Fruit fly (Drosophila melanogaster) whole organism, embryonic: ENCODE results near the gene Pcmt.

Experiments
- CG10366 ChIP-seq: fragments of 200-800 bp; sonication (Bioruptor generic); IDR thresholded peaks from 2 replicates; pipeline ENCODE4 v1.3.6; 2022; ENCODE audit warnings: missing biosample characterization, missing genetic modification characterization
- CG11560 ChIP-seq: fragments of 200-800 bp; sonication (Bioruptor generic); IDR thresholded peaks from 3 replicates; pipeline ENCODE4 v1.3.6; 2022; ENCODE audit warnings: missing biosample characterization, missing genetic modification characterization
- CG12104 ChIP-seq: fragments of 200-800 bp; sonication (Bioruptor generic); optimal IDR thresholded peaks from 3 replicates; lab custom pipeline; 2016; ENCODE audit warnings: missing biosample characterization, missing genetic modification characterization
- CG12391 ChIP-seq: fragments of 200-800 bp; sonication (Bioruptor generic); optimal IDR thresholded peaks from 3 replicates; lab custom pipeline; 2018; ENCODE audit warnings: missing biosample characterization, mild to moderate bottlenecking, missing genetic modification characterization, moderate library complexity
- CG14710 ChIP-seq: fragments of 200-800 bp; sonication (Bioruptor generic); optimal IDR thresholded peaks from 3 replicates; lab custom pipeline; 2019; ENCODE audit warnings: missing biosample characterization, mild to moderate bottlenecking, missing genetic modification characterization, moderate library complexity
- CG16815 ChIP-seq: fragments of 200-800 bp; sonication (Bioruptor generic); optimal IDR thresholded peaks from 3 replicates; lab custom pipeline; 2017; ENCODE audit warnings: missing biosample characterization, mild to moderate bottlenecking, missing genetic modification characterization
- CG18262 ChIP-seq: fragments of 200-800 bp; optimal IDR thresholded peaks from 3 replicates; lab custom pipeline; 2019; ENCODE audit warnings: missing biosample characterization, mild to moderate bottlenecking, missing genetic modification characterization, moderate library complexity
- CG2120 ChIP-seq: fragments of 200-800 bp; sonication (Bioruptor generic); optimal IDR thresholded peaks from 3 replicates; lab custom pipeline; 2016; ENCODE audit warnings: missing biosample characterization, missing genetic modification characterization
- CG30431 ChIP-seq: fragments of 200-800 bp; sonication (Bioruptor generic); optimal IDR thresholded peaks from 2 replicates; lab custom pipeline; 2017; ENCODE audit warnings: missing biosample characterization, missing genetic modification characterization
- CG3065 ChIP-seq: fragments of 200-800 bp; sonication (Bioruptor generic); optimal IDR thresholded peaks from 2 replicates; lab custom pipeline; 2016; ENCODE audit warnings: missing biosample characterization, missing genetic modification characterization
- CG31441 ChIP-seq: fragments of 200-800 bp; sonication (Bioruptor generic); IDR thresholded peaks from 2 replicates; pipeline ENCODE4 v1.3.6; 2022; ENCODE audit warnings: missing biosample characterization, missing genetic modification characterization
- CG4282 ChIP-seq: fragments of 200-800 bp; sonication (Bioruptor generic); optimal IDR thresholded peaks from 2 replicates; lab custom pipeline; 2016; ENCODE audit warnings: missing biosample characterization, missing genetic modification characterization
- CG6683 ChIP-seq: fragments of 200-800 bp; sonication (Bioruptor generic); optimal IDR thresholded peaks from 2 replicates; lab custom pipeline; 2017; ENCODE audit warnings: missing biosample characterization, mild to moderate bottlenecking, missing genetic modification characterization, missing genetic modification reagents
- CG7271 ChIP-seq: fragments of 200-800 bp; sonication (Bioruptor generic); optimal IDR thresholded peaks from 2 replicates; lab custom pipeline; 2018; ENCODE audit warnings: missing biosample characterization, mild to moderate bottlenecking, missing genetic modification characterization, moderate library complexity
- CG7786 ChIP-seq: fragments of 200-800 bp; sonication (Bioruptor generic); optimal IDR thresholded peaks from 2 replicates; lab custom pipeline; 2016; ENCODE audit warnings: missing biosample characterization, missing genetic modification characterization
- CG8290 ChIP-seq, 3 experiments: fragments of 200-800 bp; sonication (Bioruptor generic); optimal IDR thresholded peaks; 2 replicates each; lab custom pipeline; 2016 to 2019; ENCODE audit warnings: missing biosample characterization in 3 of 3, missing genetic modification characterization in 3 of 3, mild to moderate bottlenecking in 2 of 3, moderate library complexity in 1 of 3
- CG8388 ChIP-seq: fragments of 200-800 bp; sonication (Bioruptor generic); optimal IDR thresholded peaks from 2 replicates; lab custom pipeline; 2019; ENCODE audit warnings: missing biosample characterization, mild to moderate bottlenecking, missing genetic modification characterization, moderate library complexity
- CG9609 ChIP-seq: fragments of 200-800 bp; sonication (Bioruptor generic); optimal IDR thresholded peaks from 3 replicates; lab custom pipeline; 2016; ENCODE audit warnings: missing biosample characterization, missing genetic modification characterization
- CG9817 ChIP-seq: fragments of 200-800 bp; sonication (Bioruptor generic); optimal IDR thresholded peaks from 2 replicates; lab custom pipeline; 2018; ENCODE audit warnings: missing biosample characterization, mild to moderate bottlenecking, missing genetic modification characterization, moderate library complexity
- Dref ChIP-seq: fragments of 200-800 bp; sonication (Bioruptor generic); IDR thresholded peaks from 2 replicates; pipeline ENCODE4 v1.3.6; 2022; ENCODE audit warnings: missing biosample characterization, missing genetic modification characterization
- Drgx ChIP-seq: fragments of 200-800 bp; sonication (Bioruptor generic); IDR thresholded peaks from 2 replicates; pipeline ENCODE4 v1.3.6; 2022; ENCODE audit warnings: missing biosample characterization, missing genetic modification characterization
- E2f1 ChIP-seq: fragments of 200-800 bp; sonication (Bioruptor generic); IDR thresholded peaks from 2 replicates; pipeline ENCODE4 v1.3.6; 2022; ENCODE audit warnings: missing biosample characterization, missing genetic modification characterization
- Fer1 ChIP-seq: fragments of 200-800 bp; sonication (Bioruptor generic); optimal IDR thresholded peaks from 2 replicates; lab custom pipeline; 2017; ENCODE audit warnings: missing biosample characterization, mild to moderate bottlenecking, missing genetic modification characterization
- HmgZ ChIP-seq: fragments of 200-800 bp; sonication (Bioruptor generic); optimal IDR thresholded peaks from 2 replicates; lab custom pipeline; 2018; ENCODE audit warnings: missing biosample characterization, mild to moderate bottlenecking, missing genetic modification characterization
- Hmr ChIP-seq: fragments of 200-800 bp; sonication (Bioruptor generic); optimal IDR thresholded peaks from 3 replicates; lab custom pipeline; 2017; ENCODE audit warnings: mild to moderate bottlenecking, missing biosample characterization, missing genetic modification reagents, missing genetic modification characterization
- Hr39 ChIP-seq: fragments of >200 bp; optimal IDR thresholded peaks from 2 replicates; lab custom pipeline; 2017
- Nf-YB ChIP-seq: fragments of 200-800 bp; sonication (Bioruptor generic); optimal IDR thresholded peaks from 3 replicates; lab custom pipeline; 2019; ENCODE audit warnings: missing biosample characterization, mild to moderate bottlenecking, missing genetic modification characterization, moderate library complexity
- Rfx ChIP-seq: fragments of 200-800 bp; sonication (Bioruptor generic); IDR thresholded peaks from 2 replicates; pipeline ENCODE4 v1.3.6; 2022; ENCODE audit warnings: missing biosample characterization, missing genetic modification characterization
- Spps ChIP-seq: fragments of 200-800 bp; sonication (Bioruptor generic); optimal IDR thresholded peaks from 2 replicates; lab custom pipeline; 2018; ENCODE audit warnings: missing biosample characterization, mild to moderate bottlenecking, missing genetic modification characterization
- Stat92E ChIP-seq, 3 experiments: fragments of >200 bp in 2 of 3; fragments of 200-800 bp in 1 of 3; sonication (Bioruptor generic) in 1 of 3; optimal IDR thresholded peaks; 2 replicates each; lab custom pipeline; 2017 to 2019; ENCODE audit warnings: missing biosample characterization in 3 of 3, missing genetic modification characterization in 3 of 3, mild to moderate bottlenecking in 1 of 3, moderate library complexity in 1 of 3
- YL-1 ChIP-seq: fragments of 200-800 bp; sonication (Bioruptor generic); optimal IDR thresholded peaks from 3 replicates; lab custom pipeline; 2017; ENCODE audit warnings: missing biosample characterization, mild to moderate bottlenecking, missing genetic modification characterization
- ab ChIP-seq: fragments of 200-800 bp; sonication (Bioruptor generic); optimal IDR thresholded peaks from 2 replicates; lab custom pipeline; 2016; ENCODE audit warnings: missing biosample characterization, missing genetic modification characterization
- cato ChIP-seq: fragments of 200-800 bp; sonication (Bioruptor generic); optimal IDR thresholded peaks from 2 replicates; lab custom pipeline; 2016; ENCODE audit warnings: missing biosample characterization, missing genetic modification characterization, borderline replicate concordance
- caup ChIP-seq: fragments of 200-800 bp; sonication (Bioruptor generic); optimal IDR thresholded peaks from 3 replicates; lab custom pipeline; 2017; ENCODE audit warnings: missing biosample characterization, mild to moderate bottlenecking, missing genetic modification characterization, moderate library complexity; ENCODE audit not compliant: severe bottlenecking
- crc ChIP-seq: fragments of 200-800 bp; sonication (Bioruptor generic); optimal IDR thresholded peaks from 2 replicates; lab custom pipeline; 2016; ENCODE audit warnings: missing biosample characterization, missing genetic modification characterization
- dmrt11E ChIP-seq: fragments of 200-800 bp; sonication (Bioruptor generic); optimal IDR thresholded peaks from 3 replicates; lab custom pipeline; 2018; ENCODE audit warnings: missing biosample characterization, mild to moderate bottlenecking, missing genetic modification characterization, moderate library complexity
- dpn ChIP-seq, 2 experiments: fragments of 200-800 bp; sonication (Bioruptor generic); optimal IDR thresholded peaks; 3 replicates each; lab custom pipeline; 2016; ENCODE audit warnings: missing biosample characterization in 2 of 2, missing genetic modification characterization in 2 of 2
- jumu ChIP-seq: fragments of 200-800 bp; sonication (Bioruptor generic); optimal IDR thresholded peaks from 3 replicates; lab custom pipeline; 2016; ENCODE audit warnings: missing biosample characterization, missing genetic modification characterization
- kah ChIP-seq: fragments of 200-800 bp; sonication (Bioruptor generic); optimal IDR thresholded peaks from 2 replicates; lab custom pipeline; 2018; ENCODE audit warnings: missing biosample characterization, mild to moderate bottlenecking, missing genetic modification characterization
- knrl ChIP-seq: fragments of 200-800 bp; sonication (Bioruptor generic); IDR thresholded peaks from 3 replicates; pipeline ENCODE4 v1.3.6; 2022; ENCODE audit warnings: missing biosample characterization, missing genetic modification characterization; ENCODE audit not compliant: partially characterized antibody
- nau ChIP-seq: fragments of 200-800 bp; sonication (Bioruptor generic); optimal IDR thresholded peaks from 3 replicates; lab custom pipeline; 2017; ENCODE audit warnings: missing biosample characterization, mild to moderate bottlenecking, missing genetic modification characterization, missing genetic modification reagents
- pnt ChIP-seq: fragments of 200-800 bp; sonication (Bioruptor generic); optimal IDR thresholded peaks from 3 replicates; lab custom pipeline; 2016; ENCODE audit warnings: missing biosample characterization, missing genetic modification characterization
- schlank ChIP-seq: fragments of 200-800 bp; sonication (Bioruptor generic); optimal IDR thresholded peaks from 2 replicates; lab custom pipeline; 2018; ENCODE audit warnings: missing biosample characterization, mild to moderate bottlenecking, missing genetic modification characterization
- sisA ChIP-seq: fragments of 200-800 bp; sonication (Bioruptor generic); IDR thresholded peaks from 2 replicates; pipeline ENCODE4 v1.3.6; 2022; ENCODE audit warnings: missing biosample characterization, missing genetic modification characterization
- sna ChIP-seq: fragments of 200-800 bp; sonication (Bioruptor generic); IDR thresholded peaks from 2 replicates; pipeline ENCODE4 v1.3.6; 2022; ENCODE audit warnings: missing biosample characterization, missing genetic modification characterization; ENCODE audit not compliant: partially characterized antibody
- tna ChIP-seq: fragments of 200-800 bp; sonication (Bioruptor generic); IDR thresholded peaks from 2 replicates; pipeline ENCODE4 v1.3.6; 2022; ENCODE audit warnings: missing biosample characterization, missing genetic modification characterization; ENCODE audit not compliant: partially characterized antibody
- trem ChIP-seq: fragments of 200-800 bp; optimal IDR thresholded peaks from 3 replicates; lab custom pipeline; 2019; ENCODE audit warnings: missing biosample characterization, mild to moderate bottlenecking, missing genetic modification characterization, moderate library complexity
- trh ChIP-seq: fragments of 200-800 bp; sonication (Bioruptor generic); optimal IDR thresholded peaks from 2 replicates; lab custom pipeline; 2016; ENCODE audit warnings: missing biosample characterization, missing genetic modification characterization
- unc-4 ChIP-seq: fragments of 200-800 bp; sonication (Bioruptor generic); IDR thresholded peaks from 2 replicates; pipeline ENCODE4 v1.3.6; 2022; ENCODE audit warnings: missing biosample characterization, missing genetic modification characterization; ENCODE audit not compliant: partially characterized antibody

Pcmt gene

DNA sequence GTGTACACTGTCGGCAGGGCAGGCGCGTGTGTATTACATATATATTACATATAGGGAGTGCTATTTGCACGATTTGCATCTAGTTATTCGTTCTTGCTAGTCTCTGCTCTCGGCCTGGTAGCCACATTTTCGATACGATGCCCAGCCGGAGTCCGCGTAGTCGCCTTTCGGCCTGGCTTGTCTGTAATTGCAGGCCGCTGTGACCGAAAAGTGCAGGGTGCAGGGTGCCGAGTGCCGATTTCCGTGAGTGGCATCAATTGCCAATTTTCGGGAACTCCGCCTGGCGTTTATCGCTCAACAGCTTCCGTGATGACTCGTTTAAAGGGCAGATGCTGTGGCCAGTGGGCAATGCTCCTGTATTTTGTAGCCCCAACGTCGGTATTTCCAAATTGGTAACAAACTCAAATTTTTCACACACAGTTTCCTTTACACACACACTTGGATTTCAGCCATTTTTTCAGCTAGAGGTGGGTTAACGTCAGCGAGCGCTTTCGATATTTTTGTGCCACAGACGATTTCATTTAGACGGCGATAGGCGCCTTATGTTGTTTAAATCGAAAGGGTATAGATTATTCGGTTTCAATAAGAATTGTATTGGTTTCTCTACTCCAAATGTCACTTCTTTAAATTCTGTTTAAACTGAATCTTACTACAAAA, 33.9 kb upstream of the Pcmt start, which contains the start of gene CG2926 (continued):
- TF ChIP-seq crc (GFP tag; lab: Kevin White, UChicago) (no peak), CG16815 (no peak), dpn (GFP tag; optimal IDR thresholded peaks at IDR 0.05; lab: Kevin White, UChicago) (peak in 1 of 2 experiments; percentile 25), Fer1 (GFP tag; lab: Kevin White, UChicago) (no peak), trem (peak; percentile 26), CG11560 (tag; lab: Robert Waterston, UW) (no peak), CG7786 (GFP tag; lab: Kevin White, UChicago) (peak; percentile 39), trh (no peak), cato (GFP tag; lab: Kevin White, UChicago) (no peak), Hmr (GFP tag; lab: Kevin White, UChicago) (no peak), CG14710 (peak; percentile 68), jumu (GFP tag; lab: Kevin White, UChicago) (no peak), YL-1 (GFP tag; lab: Kevin White, UChicago) (peak; percentile 86), CG2120 (peak; percentile 68), nau (GFP tag; lab: Kevin White, UChicago) (no peak), Spps (tag; lab: Kevin White, UChicago) (no peak), CG10366 (GFP tag; lab: Robert Waterston, UW) (no peak), pnt (peak; percentile 33), Dref (GFP tag; lab: Robert Waterston, UW) (peak; percentile 81), CG12104 (GFP tag; lab: Kevin White, UChicago) (no peak), knrl (GFP tag; lab: Robert Waterston, UW) (peak; percentile 89), CG18262 (no peak), kah (GFP tag; lab: Kevin White, UChicago) (no peak), Rfx (GFP tag; lab: Robert Waterston, UW) (peak; percentile 78), schlank (tag; lab: Kevin White, UChicago) (no peak), unc-4 (peak; percentile 84), CG4282 (GFP tag; lab: Kevin White, UChicago) (peak; percentile 15), CG12391 (no peak), dmrt11E (tag; lab: Kevin White, UChicago) (peak; percentile 25), CG30431 (GFP tag; lab: Kevin White, UChicago) (no peak), CG9817 (tag; lab: Kevin White, UChicago) (no peak), HmgZ (tag; lab: Kevin White, UChicago) (peak; percentile 68), sisA (GFP tag; lab: Robert Waterston, UW) (no peak), CG8290 (GFP tag; optimal IDR thresholded peaks at IDR 0.05; lab: Kevin White, UChicago) (no peak), CG8290 (tag; optimal IDR thresholded peaks at IDR 0.05; lab: Kevin White, UChicago) (no peak), Hr39 (lab: Kevin White, UChicago) (no peak), caup (GFP tag; lab: Kevin White, UChicago) (peak; percentile 9), Stat92E (GFP tag; optimal IDR thresholded peaks at IDR 0.05; lab: Kevin White, UChicago) (peak in 1 of 3 experiments; percentile 29), Drgx (no peak), E2f1 (no peak), sna (GFP tag; lab: Robert Waterston, UW) (peak; percentile 59), CG3065 (GFP tag; lab: Kevin White, UChicago) (no peak), ab (GFP tag; lab: Kevin White, UChicago) (no peak), Nf-YB (no peak), tna (GFP tag; lab: Robert Waterston, UW) (peak; percentile 89), CG9609 (GFP tag; lab: Kevin White, UChicago) (peak; percentile 44), CG7271 (no peak), CG8388 (no peak), CG6683 (no peak), CG31441 (GFP tag; lab: Robert Waterston, UW) (no peak)
